Worm (Caenorhabditis elegans) whole organism, L4 larva: ENCODE measurements around the gene srh-276.

ENCODE experiments used
- F44E2.7 ChIP-seq: fragments of 200-800 bp; sonication (Bioruptor generic); IDR thresholded peaks from 2 replicates; pipeline ENCODE4 v2.1.2; 2022; ENCODE audit warnings: missing genetic modification characterization, missing compliant biosample characterization
- F49E8.2 ChIP-seq: sonication (generic microtip); optimal IDR thresholded peaks from 2 replicates; lab custom pipeline; 2016; ENCODE audit warnings: missing compliant biosample characterization, mild to moderate bottlenecking, missing genetic modification characterization, borderline replicate concordance
- R02D3.7 ChIP-seq: fragments of 150-350 bp; sonication (generic microtip); optimal IDR thresholded peaks from 3 replicates; lab custom pipeline; 2014; ENCODE audit warnings: missing biosample characterization, missing genetic modification characterization
- T20F7.1 ChIP-seq: fragments of 200-800 bp; sonication (Bioruptor generic); optimal IDR thresholded peaks from 2 replicates; lab custom pipeline; 2018; ENCODE audit warnings: mild to moderate bottlenecking, missing genetic modification characterization, missing compliant biosample characterization
- Y48G9A.11 ChIP-seq: fragments of 200-800 bp; sonication (Bioruptor generic); IDR thresholded peaks from 2 replicates; pipeline ENCODE4 v1.3.6; 2022; ENCODE audit warnings: missing genetic modification reagents, missing genetic modification characterization, missing compliant biosample characterization
- aha-1 ChIP-seq: fragments of 150-350 bp; peaks from one replicate; lab custom pipeline; 2014; ENCODE audit warnings: missing biosample characterization, missing genetic modification characterization
- aly-2 ChIP-seq: sonication (generic microtip); optimal IDR thresholded peaks from 2 replicates; lab custom pipeline; 2018; ENCODE audit warnings: missing biosample characterization, missing genetic modification characterization
- attf-4 ChIP-seq: sonication (generic microtip); optimal IDR thresholded peaks from 3 replicates; lab custom pipeline; 2017; ENCODE audit warnings: missing biosample characterization, missing genetic modification characterization
- ceh-20 ChIP-seq: fragments of 200-800 bp; sonication (Bioruptor generic); IDR thresholded peaks from 2 replicates; pipeline ENCODE4 v1.3.6; 2022; ENCODE audit warnings: missing genetic modification reagents, missing genetic modification characterization, missing compliant biosample characterization
- ceh-32 ChIP-seq: sonication (generic microtip); optimal IDR thresholded peaks from 2 replicates; lab custom pipeline; 2016; ENCODE audit warnings: mild to moderate bottlenecking, missing genetic modification characterization, missing compliant biosample characterization; ENCODE audit not compliant: poor library complexity
- ceh-44 ChIP-seq: fragments of 200-800 bp; sonication (Bioruptor generic); IDR thresholded peaks from 2 replicates; pipeline ENCODE4 v1.3.6; 2022; ENCODE audit warnings: missing genetic modification reagents, missing genetic modification characterization, missing compliant biosample characterization
- daf-12 ChIP-seq: fragments of 150-350 bp; optimal IDR thresholded peaks from 2 replicates; lab custom pipeline; 2014; ENCODE audit warnings: missing biosample characterization, missing genetic modification reagents, missing genetic modification characterization
- daf-16 ChIP-seq, 3 experiments: sonication (generic microtip); optimal IDR thresholded peaks; 2 replicates each; lab custom pipeline; 2016 to 2017; ENCODE audit warnings: missing genetic modification characterization in 3 of 3, missing genetic modification reagents in 3 of 3, mild to moderate bottlenecking in 2 of 3, missing compliant biosample characterization in 2 of 3, missing biosample characterization in 1 of 3, moderate library complexity in 1 of 3
- daf-19 ChIP-seq: fragments of 200-800 bp; sonication (Bioruptor generic); conservative IDR thresholded peaks from 2 replicates; pipeline ENCODE4 v1.3.6; 2022; ENCODE audit warnings: missing genetic modification characterization, missing compliant biosample characterization
- dmd-6 ChIP-seq: fragments of 200-800 bp; sonication (Bioruptor generic); IDR thresholded peaks from 2 replicates; pipeline ENCODE4 v1.3.6; 2022; ENCODE audit warnings: missing genetic modification reagents, missing genetic modification characterization, missing compliant biosample characterization
- dpl-1 ChIP-seq: fragments of 150-350 bp; optimal IDR thresholded peaks from 2 replicates; lab custom pipeline; 2014; ENCODE audit warnings: missing biosample characterization, missing genetic modification reagents, missing genetic modification characterization
- dve-1 ChIP-seq: sonication (generic microtip); optimal IDR thresholded peaks from 2 replicates; lab custom pipeline; 2017; ENCODE audit warnings: antibody characterized with exemption, mild to moderate bottlenecking, missing genetic modification characterization, missing compliant biosample characterization; ENCODE audit not compliant: insufficient read depth
- egl-43 ChIP-seq: fragments of 200-800 bp; sonication (Bioruptor generic); IDR thresholded peaks from 2 replicates; pipeline ENCODE4 v1.3.6; 2022; ENCODE audit warnings: missing genetic modification reagents, missing genetic modification characterization, missing compliant biosample characterization
- fos-1 ChIP-seq: fragments of 150-350 bp; optimal IDR thresholded peaks from 2 replicates; lab custom pipeline; 2014; ENCODE audit warnings: missing biosample characterization, missing genetic modification characterization
- hif-1 ChIP-seq, 2 experiments: sonication (generic microtip); optimal IDR thresholded peaks; 2 replicates each; lab custom pipeline; 2016 to 2017; ENCODE audit warnings: missing compliant biosample characterization in 2 of 2, missing genetic modification characterization in 2 of 2, missing genetic modification reagents in 2 of 2, missing genotype in 2 of 2, mild to moderate bottlenecking in 1 of 2
- hlh-11 ChIP-seq: fragments of 200-800 bp; sonication (Bioruptor generic); optimal IDR thresholded peaks from 2 replicates; lab custom pipeline; 2018; ENCODE audit warnings: mild to moderate bottlenecking, missing genetic modification characterization, missing compliant biosample characterization
- jun-1 ChIP-seq: fragments of 150-350 bp; optimal IDR thresholded peaks from 2 replicates; lab custom pipeline; 2014; ENCODE audit warnings: missing biosample characterization, missing genetic modification reagents, missing genetic modification characterization
- lin-13 ChIP-seq: fragments of 150-350 bp; optimal IDR thresholded peaks from 2 replicates; lab custom pipeline; 2014; ENCODE audit warnings: missing biosample characterization, missing genetic modification reagents, missing genetic modification characterization
- lin-15B ChIP-seq: fragments of 150-350 bp; sonication (generic microtip); optimal IDR thresholded peaks from 3 replicates; lab custom pipeline; 2014; ENCODE audit warnings: missing biosample characterization, missing genetic modification characterization
- lin-29 ChIP-seq: fragments of 200-800 bp; sonication (Bioruptor generic); IDR thresholded peaks from 2 replicates; pipeline ENCODE4 v1.3.6; 2022; ENCODE audit warnings: missing genetic modification reagents, missing genetic modification characterization, missing compliant biosample characterization
- lin-38 ChIP-seq: fragments of 200-800 bp; sonication (Bioruptor generic); IDR thresholded peaks from 2 replicates; pipeline ENCODE4 v1.3.6; 2022; ENCODE audit warnings: missing genetic modification reagents, missing genetic modification characterization, missing compliant biosample characterization
- lsy-2 ChIP-seq, 2 experiments: fragments of 150-350 bp in 1 of 2; sonication (generic microtip) in 1 of 2; optimal IDR thresholded peaks; 2 replicates each; lab custom pipeline; 2014 to 2017; ENCODE audit warnings: missing biosample characterization in 2 of 2, missing genetic modification characterization in 2 of 2
- madf-9 ChIP-seq: fragments of 200-800 bp; sonication (Bioruptor generic); conservative IDR thresholded peaks from 2 replicates; pipeline ENCODE4 v1.3.6; 2022; ENCODE audit warnings: missing genetic modification reagents, missing genetic modification characterization, missing compliant biosample characterization
- mdl-1 ChIP-seq, 2 experiments: fragments of 150-350 bp in 1 of 2; sonication (generic microtip) in 1 of 2; optimal IDR thresholded peaks; 2 replicates each; lab custom pipeline; 2014 to 2017; ENCODE audit warnings: missing biosample characterization in 2 of 2, missing genetic modification characterization in 2 of 2
- mdt-29 ChIP-seq: fragments of 200-800 bp; sonication (Bioruptor generic); IDR thresholded peaks from 2 replicates; pipeline ENCODE4 v1.3.6; 2022; ENCODE audit warnings: missing genetic modification reagents, missing genetic modification characterization, missing compliant biosample characterization
- mep-1 ChIP-seq: fragments of 150-350 bp; sonication (generic microtip); optimal IDR thresholded peaks from 3 replicates; lab custom pipeline; 2014; ENCODE audit warnings: missing biosample characterization, missing genetic modification characterization
- mxl-2 ChIP-seq: fragments of 200-800 bp; sonication (Bioruptor generic); conservative IDR thresholded peaks from 2 replicates; pipeline ENCODE4 v1.3.6; 2022; ENCODE audit warnings: missing genetic modification reagents, missing genetic modification characterization, missing compliant biosample characterization
- nhr-10 ChIP-seq: fragments of 150-350 bp; optimal IDR thresholded peaks from 2 replicates; lab custom pipeline; 2014; ENCODE audit warnings: missing biosample characterization, missing genetic modification characterization
- nhr-111 ChIP-seq: fragments of 200-800 bp; sonication (Bioruptor generic); optimal IDR thresholded peaks from 2 replicates; lab custom pipeline; 2018; ENCODE audit warnings: mild to moderate bottlenecking, missing genetic modification characterization, missing compliant biosample characterization
- nhr-41 ChIP-seq: fragments of 200-800 bp; sonication (Bioruptor generic); IDR thresholded peaks from 2 replicates; pipeline ENCODE4 v1.3.6; 2022; ENCODE audit warnings: missing genetic modification reagents, missing genetic modification characterization, missing compliant biosample characterization
- nhr-42 ChIP-seq: fragments of 200-800 bp; sonication (Bioruptor generic); IDR thresholded peaks from 2 replicates; pipeline ENCODE4 v1.3.6; 2022; ENCODE audit warnings: missing genetic modification characterization, missing compliant biosample characterization
- nhr-48 ChIP-seq: sonication (generic microtip); optimal IDR thresholded peaks from 2 replicates; lab custom pipeline; 2016; ENCODE audit warnings: mild to moderate bottlenecking, missing genetic modification characterization, missing compliant biosample characterization
- nhr-6 ChIP-seq: fragments of 150-350 bp; optimal IDR thresholded peaks from 2 replicates; lab custom pipeline; 2014; ENCODE audit warnings: missing biosample characterization, missing genetic modification characterization
- nhr-77 ChIP-seq: fragments of 150-350 bp; optimal IDR thresholded peaks from 2 replicates; lab custom pipeline; 2014; ENCODE audit warnings: missing biosample characterization, missing genetic modification characterization
- php-3 ChIP-seq: fragments of 200-800 bp; sonication (Bioruptor generic); IDR thresholded peaks from 2 replicates; pipeline ENCODE4 v1.3.6; 2022; ENCODE audit warnings: missing genetic modification reagents, missing genetic modification characterization, missing compliant biosample characterization
- rbr-2 ChIP-seq: sonication (generic microtip); optimal IDR thresholded peaks from 2 replicates; lab custom pipeline; 2016; ENCODE audit warnings: missing genotype, missing genetic modification characterization, missing compliant biosample characterization
- sdz-12 ChIP-seq: fragments of 200-800 bp; sonication (Bioruptor generic); optimal IDR thresholded peaks from 2 replicates; lab custom pipeline; 2018; ENCODE audit warnings: mild to moderate bottlenecking, missing genetic modification characterization, missing compliant biosample characterization
- skn-1 ChIP-seq: fragments of 150-350 bp; optimal IDR thresholded peaks from 2 replicates; lab custom pipeline; 2014; ENCODE audit warnings: missing biosample characterization, missing genetic modification characterization
- snpc-4 ChIP-seq: fragments of 150-350 bp; optimal IDR thresholded peaks from 2 replicates; lab custom pipeline; 2014; ENCODE audit warnings: missing biosample characterization, missing genetic modification characterization
- spr-3 ChIP-seq: fragments of 200-800 bp; sonication (Bioruptor generic); optimal IDR thresholded peaks from 2 replicates; lab custom pipeline; 2018; ENCODE audit warnings: mild to moderate bottlenecking, missing genetic modification characterization, missing compliant biosample characterization
- unc-62 ChIP-seq, 3 experiments: fragments of 150-350 bp in 1 of 3; sonication (generic microtip); optimal IDR thresholded peaks in 2 of 3; peaks in 1 of 3; 1 replicate in 1 of 3; 2 replicates in 2 of 3; lab custom pipeline; 2014 to 2017; ENCODE audit warnings: missing biosample characterization in 3 of 3, missing genetic modification characterization in 3 of 3, missing genetic modification reagents in 3 of 3, missing genotype in 1 of 3
- zag-1 ChIP-seq: fragments of 150-350 bp; optimal IDR thresholded peaks from 2 replicates; lab custom pipeline; 2014; ENCODE audit warnings: missing biosample characterization, missing genetic modification characterization
- zfp-2 ChIP-seq: sonication (generic microtip); optimal IDR thresholded peaks from 2 replicates; lab custom pipeline; 2016; ENCODE audit warnings: mild to moderate bottlenecking, missing genetic modification characterization, missing compliant biosample characterization
- zip-11 ChIP-seq: fragments of 200-800 bp; sonication (Bioruptor generic); IDR thresholded peaks from 2 replicates; pipeline ENCODE4 v1.3.6; 2022; ENCODE audit warnings: missing genetic modification characterization, missing compliant biosample characterization
- ztf-11 ChIP-seq: fragments of 150-350 bp; optimal IDR thresholded peaks from 2 replicates; lab custom pipeline; 2014; ENCODE audit warnings: missing biosample characterization, missing genetic modification characterization

srh-276 gene

ce11 chrV:15569702-15570430 lies 40.7 kb downstream of the srh-276 start, which contains the start of gene lsm-5 (continued):
- TF ChIP-seq R02D3.7 (tag; lab: Kevin White, UChicago): peak; percentile 80
- no peak for TF ChIP-seq lin-29
- TF ChIP-seq dmd-6 (GFP tag; lab: Robert Waterston, UW): no peak
- TF ChIP-seq zfp-2: no peak
- TF ChIP-seq hlh-11: no peak
- TF ChIP-seq nhr-6 (tag; lab: Kevin White, UChicago): peak; percentile 40
- no peak for TF ChIP-seq nhr-111 (GFP tag; lab: Kevin White, UChicago)
- TF ChIP-seq ceh-20 (GFP tag; lab: Robert Waterston, UW): no peak
- no peak for TF ChIP-seq aha-1
- TF ChIP-seq F44E2.7 (GFP tag; lab: Robert Waterston, UW): no peak
- TF ChIP-seq ceh-44 (GFP tag; lab: Robert Waterston, UW): no peak
- TF ChIP-seq Y48G9A.11 (GFP tag; lab: Robert Waterston, UW): peak; percentile 93
- no peak for TF ChIP-seq daf-12
- no peak for TF ChIP-seq snpc-4 (tag; lab: Kevin White, UChicago)
- TF ChIP-seq lsy-2 (tag; optimal IDR thresholded peaks at IDR 0.05; lab: Kevin White, UChicago): peak; percentile 37 to 73
- no peak; the same call in 1 of the 2 replicates for TF ChIP-seq lin-38 (GFP tag; lab: Robert Waterston, UW)
- TF ChIP-seq nhr-10 (tag; lab: Kevin White, UChicago): peak; percentile 85
- no peak for TF ChIP-seq daf-19 (GFP tag; lab: Robert Waterston, UW)
- no peak for TF ChIP-seq daf-16 (GFP tag; optimal IDR thresholded peaks at IDR 0.05; lab: Kevin White, UChicago)
- peak; percentile 50 for TF ChIP-seq daf-16 (tag; optimal IDR thresholded peaks at IDR 0.05; lab: Kevin White, UChicago)
- TF ChIP-seq mdl-1 (tag; optimal IDR thresholded peaks at IDR 0.05; lab: Kevin White, UChicago): no peak
- TF ChIP-seq unc-62 (GFP tag; optimal IDR thresholded peaks at IDR 0.05 in 1 of 2; lab: Kevin White, UChicago): peak in 1 of 2 experiments; percentile 81
- no peak for TF ChIP-seq unc-62 (tag; optimal IDR thresholded peaks at IDR 0.05; lab: Kevin White, UChicago)
- TF ChIP-seq aly-2 (tag; lab: Kevin White, UChicago): no peak
- TF ChIP-seq php-3: no peak
- TF ChIP-seq dpl-1: peak; percentile 93
- TF ChIP-seq attf-4: no peak
- TF ChIP-seq skn-1 (tag; lab: Kevin White, UChicago): no peak
- TF ChIP-seq madf-9: no peak
- TF ChIP-seq zip-11 (GFP tag; lab: Robert Waterston, UW): no peak
- no peak for TF ChIP-seq rbr-2 (tag; lab: Kevin White, UChicago)
- TF ChIP-seq T20F7.1: peak; percentile 96
- TF ChIP-seq spr-3 (GFP tag; lab: Kevin White, UChicago): no peak
- TF ChIP-seq lin-15B (tag; lab: Kevin White, UChicago): no peak
- no peak for TF ChIP-seq nhr-48
- TF ChIP-seq fos-1 (tag; lab: Kevin White, UChicago): no peak
- no peak for TF ChIP-seq ceh-32 (tag; lab: Kevin White, UChicago)
- TF ChIP-seq lin-13: no peak
- TF ChIP-seq egl-43 (GFP tag; lab: Robert Waterston, UW): no peak
- peak in 1 of 2 experiments; percentile 19 for TF ChIP-seq hif-1 (tag; optimal IDR thresholded peaks at IDR 0.05; lab: Kevin White, UChicago)
- TF ChIP-seq zag-1 (tag; lab: Kevin White, UChicago): no peak
- TF ChIP-seq sdz-12 (GFP tag; lab: Kevin White, UChicago): no peak
- TF ChIP-seq mxl-2 (GFP tag; lab: Robert Waterston, UW): no peak
- TF ChIP-seq nhr-41: no peak
- TF ChIP-seq nhr-77 (tag; lab: Kevin White, UChicago): peak; percentile 56
- TF ChIP-seq mep-1 (tag; lab: Kevin White, UChicago): peak; percentile 70
- peak; percentile 11 for TF ChIP-seq dve-1 (tag; lab: Kevin White, UChicago)
- no peak for TF ChIP-seq ztf-11 (tag; lab: Kevin White, UChicago)
- no peak for TF ChIP-seq jun-1 (tag; lab: Kevin White, UChicago)
- no peak for TF ChIP-seq nhr-42 (GFP tag; lab: Robert Waterston, UW)
- TF ChIP-seq F49E8.2 (tag; lab: Kevin White, UChicago): no peak
- TF ChIP-seq mdt-29 (GFP tag; lab: Robert Waterston, UW): no peak
